Worm (Caenorhabditis elegans) whole organism, mixed stage, embryonic: ENCODE results near the gene srsx-10.

Experiments
- ceh-39 ChIP-seq: fragments of 150-350 bp; optimal IDR thresholded peaks from 2 replicates; lab custom pipeline; 2014; ENCODE audit warnings: missing biosample characterization, missing genetic modification characterization
- lin-13 ChIP-seq: fragments of 150-350 bp; optimal IDR thresholded peaks from 2 replicates; lab custom pipeline; 2014; ENCODE audit warnings: missing biosample characterization, missing genetic modification characterization
- lin-32 ChIP-seq: fragments of 200-800 bp; sonication (Bioruptor generic); optimal IDR thresholded peaks from 2 replicates; lab custom pipeline; 2018; ENCODE audit warnings: mild to moderate bottlenecking, missing genetic modification characterization, missing compliant biosample characterization
- lsy-2 ChIP-seq: fragments of 150-350 bp; optimal IDR thresholded peaks from 2 replicates; lab custom pipeline; 2014; ENCODE audit warnings: missing biosample characterization, missing genetic modification characterization
- mab-5 ChIP-seq: fragments of 150-350 bp; optimal IDR thresholded peaks from 2 replicates; lab custom pipeline; 2014; ENCODE audit warnings: missing biosample characterization, missing genetic modification characterization
- mls-2 ChIP-seq: sonication (generic microtip); optimal IDR thresholded peaks from 2 replicates; lab custom pipeline; 2016; ENCODE audit warnings: mild to moderate bottlenecking, missing genetic modification characterization, moderate library complexity, missing compliant biosample characterization
- nhr-237 ChIP-seq: fragments of 150-350 bp; optimal IDR thresholded peaks from 2 replicates; lab custom pipeline; 2014; ENCODE audit warnings: missing biosample characterization, missing genetic modification characterization
- nhr-28 ChIP-seq: fragments of 150-350 bp; optimal IDR thresholded peaks from 2 replicates; lab custom pipeline; 2014; ENCODE audit warnings: missing biosample characterization, missing genetic modification characterization
- nhr-76 ChIP-seq: sonication (generic microtip); optimal IDR thresholded peaks from 2 replicates; lab custom pipeline; 2017; ENCODE audit warnings: missing biosample characterization, missing genetic modification characterization
- sem-2 ChIP-seq: fragments of 200-800 bp; sonication (Bioruptor generic); optimal IDR thresholded peaks from 2 replicates; lab custom pipeline; 2018; ENCODE audit warnings: mild to moderate bottlenecking, missing genetic modification characterization, missing compliant biosample characterization
- snpc-4 ChIP-seq: fragments of 150-350 bp; optimal IDR thresholded peaks from 2 replicates; lab custom pipeline; 2014; ENCODE audit warnings: missing biosample characterization, missing genetic modification characterization
- unc-39 ChIP-seq: fragments of 150-350 bp; optimal IDR thresholded peaks from 2 replicates; lab custom pipeline; 2014; ENCODE audit warnings: missing biosample characterization, missing genetic modification characterization
- unc-62 ChIP-seq: fragments of 150-350 bp; optimal IDR thresholded peaks from 2 replicates; lab custom pipeline; 2014; ENCODE audit warnings: missing biosample characterization, missing genetic modification reagents, missing genetic modification characterization
- ztf-11 ChIP-seq: fragments of 150-350 bp; optimal IDR thresholded peaks from 2 replicates; lab custom pipeline; 2014; ENCODE audit warnings: missing biosample characterization, missing genetic modification characterization

DNA sequence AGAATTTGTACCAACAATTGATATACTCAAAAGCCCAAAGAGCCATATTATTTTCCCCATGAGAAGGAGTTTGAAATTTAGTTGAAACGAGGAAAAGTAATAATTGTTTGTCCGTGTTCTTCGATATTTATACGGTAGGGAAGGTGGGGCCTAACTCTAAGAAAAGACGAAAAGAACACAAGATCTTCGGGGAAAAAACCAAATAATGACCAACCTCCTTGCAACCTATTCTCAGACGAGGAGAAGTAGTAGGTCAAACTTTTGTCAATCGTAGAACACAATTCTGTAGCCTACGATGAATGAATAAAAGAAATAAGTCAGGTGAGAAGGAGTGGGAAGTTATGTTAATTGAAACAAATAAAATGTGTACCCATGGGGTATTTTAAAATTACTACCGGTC lies 12.5 kb upstream of the srsx-10 start, which contains the start of gene ncx-8:
- TF ChIP-seq lin-13 (no peak), lin-32 (no peak), lsy-2 (tag; lab: Kevin White, UChicago) (no peak), nhr-237 (tag; lab: Kevin White, UChicago) (no peak), nhr-76 (no peak), sem-2 (GFP tag; lab: Kevin White, UChicago) (no peak), nhr-28 (tag; lab: Kevin White, UChicago) (no peak), ztf-11 (tag; lab: Kevin White, UChicago) (no peak), unc-39 (tag; lab: Kevin White, UChicago) (no peak), ceh-39 (tag; lab: Kevin White, UChicago) (no peak), unc-62 (GFP tag; lab: Kevin White, UChicago) (no peak), mls-2 (no peak), mab-5 (no peak), snpc-4 (tag; lab: Kevin White, UChicago) (no peak)
